Fruit fly (Drosophila melanogaster) whole organism, adult: Measurements from ENCODE around the gene CG33096.

Experiments
- CG12768 ChIP-seq: fragments of 200-800 bp; sonication (Bioruptor generic); optimal IDR thresholded peaks from 2 replicates; lab custom pipeline; 2017; ENCODE audit warnings: missing biosample characterization, missing genetic modification characterization, mild to moderate bottlenecking, moderate library complexity, missing genetic modification reagents
- CG7101 ChIP-seq: fragments of 200-800 bp; sonication (Bioruptor generic); optimal IDR thresholded peaks from 2 replicates; lab custom pipeline; 2018; ENCODE audit warnings: missing biosample characterization, mild to moderate bottlenecking, missing genetic modification characterization, moderate library complexity
- Clk ChIP-seq: fragments of 200-800 bp; sonication (Bioruptor generic); optimal IDR thresholded peaks from 2 replicates; lab custom pipeline; 2017; ENCODE audit warnings: missing biosample characterization, missing genetic modification characterization
- Crg-1 ChIP-seq: fragments of 200-800 bp; sonication (Bioruptor generic); optimal IDR thresholded peaks from 2 replicates; lab custom pipeline; 2016; ENCODE audit warnings: missing biosample characterization, missing genetic modification characterization
- kay ChIP-seq: fragments of 200-800 bp; sonication (Bioruptor generic); peaks from one replicate; lab custom pipeline; 2016; ENCODE audit warnings: missing biosample characterization, missing genetic modification characterization, borderline replicate concordance
- ovo ChIP-seq: fragments of 200-800 bp; sonication (Bioruptor generic); optimal IDR thresholded peaks from 2 replicates; lab custom pipeline; 2016; ENCODE audit warnings: missing biosample characterization, missing genetic modification characterization

DNA sequence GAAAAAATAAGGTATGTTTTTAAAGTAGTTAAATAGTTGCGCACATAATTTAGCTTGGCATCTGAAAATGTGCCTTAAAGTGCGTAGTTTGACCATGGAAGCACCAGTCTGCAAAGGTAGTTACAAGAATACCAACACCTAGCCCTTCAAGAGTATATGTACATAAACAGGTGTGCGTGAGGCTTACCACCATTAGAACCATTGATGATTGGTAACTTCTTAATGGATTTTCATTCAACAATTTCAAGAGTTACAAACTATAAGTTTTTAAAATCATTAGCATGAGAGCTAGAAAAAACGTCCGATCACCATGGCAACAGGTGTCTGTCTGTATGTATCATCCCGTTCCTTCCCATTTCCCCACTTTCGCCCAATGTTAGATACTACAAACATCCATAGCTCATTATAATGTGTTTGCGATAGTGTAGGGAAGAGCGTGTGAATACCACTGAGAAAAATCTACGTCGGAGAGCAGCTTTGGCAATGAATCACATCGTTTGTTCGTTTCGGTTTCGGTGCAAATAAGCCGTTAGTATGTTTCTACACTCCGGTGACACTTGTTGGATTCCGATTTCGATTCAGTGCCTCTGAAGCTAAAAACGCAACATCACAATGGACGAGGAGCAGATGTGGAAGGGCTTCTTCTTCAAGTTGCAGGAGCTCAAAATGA is 40.8 kb upstream of the CG33096 start:
- TF ChIP-seq CG12768 (GFP tag; lab: Kevin White, UChicago) (peak; percentile 8), Crg-1 (no peak), Clk (GFP tag; lab: Kevin White, UChicago) (no peak), kay (GFP tag; lab: Kevin White, UChicago) (peak; percentile 86), CG7101 (tag; lab: Kevin White, UChicago) (no peak), ovo (GFP tag; lab: Kevin White, UChicago) (peak; percentile 86)
